Fruit fly (Drosophila melanogaster) whole organism, embryonic: ENCODE results near the gene CG13123.

ENCODE experiments used
- CG10147 ChIP-seq: fragments of 200-800 bp; sonication (Bioruptor generic); optimal IDR thresholded peaks from 2 replicates; lab custom pipeline; 2019; ENCODE audit warnings: missing biosample characterization, mild to moderate bottlenecking, missing genetic modification characterization, moderate library complexity
- CG11560 ChIP-seq: fragments of 200-800 bp; sonication (Bioruptor generic); IDR thresholded peaks from 3 replicates; pipeline ENCODE4 v1.3.6; 2022; ENCODE audit warnings: missing biosample characterization, missing genetic modification characterization
- CG12155 ChIP-seq: fragments of 200-800 bp; sonication (Bioruptor generic); optimal IDR thresholded peaks from 3 replicates; lab custom pipeline; 2016; ENCODE audit warnings: missing biosample characterization, missing genetic modification characterization
- CG12299 ChIP-seq: fragments of 200-800 bp; sonication (Bioruptor generic); optimal IDR thresholded peaks from 2 replicates; lab custom pipeline; 2018; ENCODE audit warnings: missing biosample characterization, mild to moderate bottlenecking, missing genetic modification characterization
- CG12391 ChIP-seq: fragments of 200-800 bp; sonication (Bioruptor generic); optimal IDR thresholded peaks from 3 replicates; lab custom pipeline; 2018; ENCODE audit warnings: missing biosample characterization, mild to moderate bottlenecking, missing genetic modification characterization, moderate library complexity
- CG13287 ChIP-seq: fragments of 200-800 bp; sonication (Bioruptor generic); IDR thresholded peaks from 2 replicates; pipeline ENCODE4 v1.3.6; 2022; ENCODE audit warnings: missing biosample characterization, missing genetic modification characterization; ENCODE audit not compliant: partially characterized antibody
- CG14441 ChIP-seq: fragments of 200-800 bp; sonication (Bioruptor generic); IDR thresholded peaks from 2 replicates; pipeline ENCODE4 v1.3.6; 2022; ENCODE audit warnings: missing biosample characterization, missing genetic modification characterization
- CG14710 ChIP-seq: fragments of 200-800 bp; sonication (Bioruptor generic); optimal IDR thresholded peaks from 3 replicates; lab custom pipeline; 2019; ENCODE audit warnings: missing biosample characterization, mild to moderate bottlenecking, missing genetic modification characterization, moderate library complexity
- CG1603 ChIP-seq: fragments of 200-800 bp; sonication (Bioruptor generic); optimal IDR thresholded peaks from 2 replicates; lab custom pipeline; 2019; ENCODE audit warnings: missing biosample characterization, mild to moderate bottlenecking, missing genetic modification characterization, moderate library complexity
- CG16815 ChIP-seq: fragments of 200-800 bp; sonication (Bioruptor generic); optimal IDR thresholded peaks from 3 replicates; lab custom pipeline; 2017; ENCODE audit warnings: missing biosample characterization, mild to moderate bottlenecking, missing genetic modification characterization
- CG17186 ChIP-seq: fragments of 200-800 bp; sonication (Bioruptor generic); optimal IDR thresholded peaks from 3 replicates; lab custom pipeline; 2017; ENCODE audit warnings: missing biosample characterization, missing genetic modification reagents, missing genetic modification characterization
- CG17829 ChIP-seq: fragments of 200-800 bp; optimal IDR thresholded peaks from 2 replicates; lab custom pipeline; 2019; ENCODE audit warnings: missing biosample characterization, mild to moderate bottlenecking, missing genetic modification characterization, moderate library complexity
- CG1792 ChIP-seq: fragments of 200-800 bp; sonication (Bioruptor generic); optimal IDR thresholded peaks from 2 replicates; lab custom pipeline; 2016; ENCODE audit warnings: missing biosample characterization, missing genetic modification characterization
- CG2202 ChIP-seq: fragments of 200-800 bp; sonication (Bioruptor generic); optimal IDR thresholded peaks from 2 replicates; lab custom pipeline; 2018; ENCODE audit warnings: missing biosample characterization, mild to moderate bottlenecking, missing genetic modification characterization
- CG3726 ChIP-seq: fragments of 200-800 bp; sonication (Bioruptor generic); IDR thresholded peaks from 3 replicates; pipeline ENCODE4, ENCODE4 v1.3.6; 2022; ENCODE audit warnings: missing biosample characterization, missing genetic modification characterization
- CG3995 ChIP-seq: fragments of 200-800 bp; sonication (Bioruptor generic); optimal IDR thresholded peaks from 3 replicates; lab custom pipeline; 2016; ENCODE audit warnings: missing biosample characterization, missing genetic modification characterization
- CG43689 ChIP-seq: fragments of 200-800 bp; sonication (Bioruptor generic); IDR thresholded peaks from 2 replicates; pipeline ENCODE4 v1.3.6; 2022; ENCODE audit warnings: missing biosample characterization, missing genetic modification characterization
- CG5180 ChIP-seq: fragments of 200-800 bp; sonication (Bioruptor generic); optimal IDR thresholded peaks from 3 replicates; lab custom pipeline; 2017; ENCODE audit warnings: missing biosample characterization, missing genetic modification characterization, mild to moderate bottlenecking, moderate library complexity, missing genetic modification reagents
- CG6854 ChIP-seq: fragments of 200-800 bp; sonication (Bioruptor generic); optimal IDR thresholded peaks from 3 replicates; lab custom pipeline; 2017; ENCODE audit warnings: missing biosample characterization, mild to moderate bottlenecking, missing genetic modification characterization
- CG7357 ChIP-seq: fragments of 200-800 bp; sonication (Bioruptor generic); IDR thresholded peaks from 3 replicates; pipeline ENCODE4 v1.3.6; 2022; ENCODE audit warnings: missing biosample characterization, missing genetic modification characterization
- CG8924 ChIP-seq: fragments of 200-800 bp; optimal IDR thresholded peaks from 3 replicates; lab custom pipeline; 2019; ENCODE audit warnings: missing biosample characterization, mild to moderate bottlenecking, missing genetic modification characterization, moderate library complexity
- CG9876 ChIP-seq: fragments of 200-800 bp; sonication (Bioruptor generic); optimal IDR thresholded peaks from 2 replicates; lab custom pipeline; 2016; ENCODE audit warnings: missing biosample characterization, missing genetic modification characterization
- CoRest ChIP-seq: fragments of 200-800 bp; sonication (Bioruptor generic); optimal IDR thresholded peaks from 3 replicates; lab custom pipeline; 2018; ENCODE audit warnings: missing biosample characterization, mild to moderate bottlenecking, missing genetic modification characterization, moderate library complexity
- Hand ChIP-seq: fragments of 200-800 bp; sonication (Bioruptor generic); optimal IDR thresholded peaks from 2 replicates; lab custom pipeline; 2017; ENCODE audit warnings: mild to moderate bottlenecking, missing biosample characterization, missing genetic modification reagents, missing genetic modification characterization
- Hey ChIP-seq: fragments of 200-800 bp; sonication (Bioruptor generic); optimal IDR thresholded peaks from 3 replicates; lab custom pipeline; 2018; ENCODE audit warnings: missing biosample characterization, mild to moderate bottlenecking, missing genetic modification characterization
- Hr39 ChIP-seq: fragments of >200 bp; optimal IDR thresholded peaks from 2 replicates; lab custom pipeline; 2017
- Lim3 ChIP-seq: fragments of 200-800 bp; sonication (Bioruptor generic); IDR thresholded peaks from 2 replicates; pipeline ENCODE4 v1.3.6; 2022; ENCODE audit warnings: missing biosample characterization, missing genetic modification characterization
- Max ChIP-seq: fragments of 200-800 bp; sonication (Bioruptor generic); optimal IDR thresholded peaks from 2 replicates; lab custom pipeline; 2016; ENCODE audit warnings: missing biosample characterization, mild to moderate bottlenecking, missing genetic modification characterization
- NC2α ChIP-seq: fragments of 200-800 bp; sonication (Bioruptor generic); optimal IDR thresholded peaks from 2 replicates; lab custom pipeline; 2016; ENCODE audit warnings: missing biosample characterization, missing genetic modification characterization
- NC2β ChIP-seq: fragments of 200-800 bp; sonication (Bioruptor generic); optimal IDR thresholded peaks from 2 replicates; lab custom pipeline; 2016; ENCODE audit warnings: missing biosample characterization, missing genetic modification characterization
- Nf-YC ChIP-seq: fragments of 200-800 bp; optimal IDR thresholded peaks from 3 replicates; lab custom pipeline; 2019; ENCODE audit warnings: missing biosample characterization, mild to moderate bottlenecking, missing genetic modification characterization, moderate library complexity
- Stat92E ChIP-seq, 3 experiments: fragments of >200 bp in 2 of 3; fragments of 200-800 bp in 1 of 3; sonication (Bioruptor generic) in 1 of 3; optimal IDR thresholded peaks; 2 replicates each; lab custom pipeline; 2017 to 2019; ENCODE audit warnings: missing biosample characterization in 3 of 3, missing genetic modification characterization in 3 of 3, mild to moderate bottlenecking in 1 of 3, moderate library complexity in 1 of 3
- Usf ChIP-seq: fragments of 200-800 bp; sonication (Bioruptor generic); optimal IDR thresholded peaks from 2 replicates; lab custom pipeline; 2017; ENCODE audit warnings: missing genotype, missing biosample characterization, missing genetic modification characterization
- ato ChIP-seq: fragments of 200-800 bp; sonication (Bioruptor generic); IDR thresholded peaks from 2 replicates; pipeline ENCODE4 v1.3.6; 2022; ENCODE audit warnings: missing biosample characterization, missing genetic modification characterization; ENCODE audit not compliant: partially characterized antibody
- chm ChIP-seq: fragments of 200-800 bp; sonication (Bioruptor generic); IDR thresholded peaks from 2 replicates; pipeline ENCODE4 v1.3.6; 2022; ENCODE audit warnings: missing biosample characterization, missing genetic modification characterization
- disco-r ChIP-seq: fragments of 200-800 bp; sonication (Bioruptor generic); optimal IDR thresholded peaks from 2 replicates; lab custom pipeline; 2016; ENCODE audit warnings: missing biosample characterization, missing genetic modification characterization
- exex ChIP-seq: fragments of 200-800 bp; sonication (Bioruptor generic); optimal IDR thresholded peaks from 4 replicates; lab custom pipeline; 2018; ENCODE audit warnings: missing biosample characterization, mild to moderate bottlenecking, missing genetic modification characterization, moderate library complexity
- insv ChIP-seq, 2 experiments: fragments of 200-800 bp; sonication (Bioruptor generic); optimal IDR thresholded peaks; 3 replicates each; lab custom pipeline; 2016 to 2018; ENCODE audit warnings: missing biosample characterization in 2 of 2, missing genetic modification characterization in 2 of 2
- jing ChIP-seq: fragments of 200-800 bp; sonication (Bioruptor generic); optimal IDR thresholded peaks from 2 replicates; lab custom pipeline; 2018; ENCODE audit warnings: missing biosample characterization, mild to moderate bottlenecking, missing genetic modification characterization
- jumu ChIP-seq: fragments of 200-800 bp; sonication (Bioruptor generic); optimal IDR thresholded peaks from 3 replicates; lab custom pipeline; 2016; ENCODE audit warnings: missing biosample characterization, missing genetic modification characterization
- kay ChIP-seq: fragments of 200-800 bp; sonication (Bioruptor generic); optimal IDR thresholded peaks from 2 replicates; lab custom pipeline; 2016; ENCODE audit warnings: missing biosample characterization, missing genetic modification characterization
- lola ChIP-seq, 3 experiments: fragments of >200 bp in 2 of 3; fragments of 200-800 bp in 1 of 3; sonication (Bioruptor generic) in 1 of 3; optimal IDR thresholded peaks; 2 replicates each; lab custom pipeline; 2017 to 2019; ENCODE audit warnings: missing biosample characterization in 3 of 3, missing genetic modification characterization in 3 of 3, mild to moderate bottlenecking in 1 of 3, moderate library complexity in 1 of 3
- mam ChIP-seq: fragments of 200-800 bp; sonication (Bioruptor generic); optimal IDR thresholded peaks from 3 replicates; lab custom pipeline; 2016; ENCODE audit warnings: missing biosample characterization, missing genetic modification characterization
- org-1 ChIP-seq: fragments of 200-800 bp; sonication (Bioruptor generic); optimal IDR thresholded peaks from 2 replicates; lab custom pipeline; 2017; ENCODE audit warnings: missing biosample characterization, missing genetic modification characterization
- pum ChIP-seq: fragments of 200-800 bp; sonication (Bioruptor generic); optimal IDR thresholded peaks from 2 replicates; lab custom pipeline; 2016; ENCODE audit warnings: missing biosample characterization, missing genetic modification characterization
- repo ChIP-seq: fragments of 200-800 bp; sonication (Bioruptor generic); optimal IDR thresholded peaks from 2 replicates; lab custom pipeline; 2016; ENCODE audit warnings: missing biosample characterization, missing genetic modification characterization
- seq ChIP-seq: fragments of 200-800 bp; sonication (Bioruptor generic); IDR thresholded peaks from 2 replicates; pipeline ENCODE4 v1.3.6; 2022; ENCODE audit warnings: missing biosample characterization, missing genetic modification characterization
- slou ChIP-seq: fragments of 200-800 bp; sonication (Bioruptor generic); optimal IDR thresholded peaks from 3 replicates; lab custom pipeline; 2016; ENCODE audit warnings: missing biosample characterization, missing genetic modification characterization
- stc ChIP-seq: fragments of 200-800 bp; sonication (Bioruptor generic); IDR thresholded peaks from 2 replicates; pipeline ENCODE4 v1.3.6; 2022; ENCODE audit warnings: missing biosample characterization, missing genetic modification characterization
- wek ChIP-seq: fragments of 200-800 bp; sonication (Bioruptor generic); optimal IDR thresholded peaks from 3 replicates; lab custom pipeline; 2018; ENCODE audit warnings: missing biosample characterization, mild to moderate bottlenecking, missing genetic modification characterization, moderate library complexity
- yki ChIP-seq: fragments of >200 bp; optimal IDR thresholded peaks from 3 replicates; lab custom pipeline; 2018
- zfh2 ChIP-seq: fragments of 200-800 bp; sonication (Bioruptor generic); optimal IDR thresholded peaks from 2 replicates; lab custom pipeline; 2016; ENCODE audit warnings: missing biosample characterization, missing genetic modification characterization

Gene CG13123

dm6 chr2L:9782176-9782581 is 10.7 kb downstream of the CG13123 start, which contains the start of gene IP3K1 (continued):
- peak; percentile 38 for TF ChIP-seq CG17829
- TF ChIP-seq Hr39 (lab: Kevin White, UChicago) = no peak
- TF ChIP-seq wek (GFP tag; lab: Kevin White, UChicago) = peak; percentile 24
- TF ChIP-seq jumu (GFP tag; lab: Kevin White, UChicago) = no peak
- TF ChIP-seq zfh2 (GFP tag; lab: Kevin White, UChicago) = no peak
- no peak for TF ChIP-seq CG43689 (GFP tag; lab: Robert Waterston, UW)
- peak; percentile 66 for TF ChIP-seq CG13287 (GFP tag; lab: Robert Waterston, UW)
- no peak for TF ChIP-seq CG16815 (GFP tag; lab: Kevin White, UChicago)
- TF ChIP-seq exex = peak; percentile 47
- TF ChIP-seq CG9876 (GFP tag; lab: Kevin White, UChicago) = no peak
- no peak for TF ChIP-seq repo
- TF ChIP-seq CG3995 = no peak
- peak; percentile 80 for TF ChIP-seq ato
- no peak for TF ChIP-seq Lim3 (GFP tag; lab: Robert Waterston, UW)
- TF ChIP-seq lola (GFP tag; optimal IDR thresholded peaks at IDR 0.05; lab: Kevin White, UChicago) = no peak
- TF ChIP-seq mam (GFP tag; lab: Kevin White, UChicago) = peak; percentile 10
- TF ChIP-seq CG12391 = no peak
- TF ChIP-seq CG3726 = no peak
- peak; percentile 0 for TF ChIP-seq CG6854 (GFP tag; lab: Kevin White, UChicago)
- no peak for TF ChIP-seq Usf (GFP tag; lab: Kevin White, UChicago)
- TF ChIP-seq Hey = no peak
- peak; percentile 28 for TF ChIP-seq NC2α
- no peak for TF ChIP-seq Max (GFP tag; lab: Kevin White, UChicago)
- peak; percentile 61 for TF ChIP-seq Hand
- no peak for TF ChIP-seq CG17186
- TF ChIP-seq CG10147 = peak; percentile 20
- no peak for TF ChIP-seq slou
- TF ChIP-seq kay (GFP tag; lab: Kevin White, UChicago) = no peak
- TF ChIP-seq CG7357 = no peak
- no peak for TF ChIP-seq jing (GFP tag; lab: Kevin White, UChicago)
- no peak for TF ChIP-seq CG11560 (tag; lab: Robert Waterston, UW)
- TF ChIP-seq CG2202 (tag; lab: Kevin White, UChicago) = no peak
- no peak for TF ChIP-seq CG14710 (tag; lab: Kevin White, UChicago)
- no peak for TF ChIP-seq pum (GFP tag; lab: Kevin White, UChicago)
- no peak for TF ChIP-seq CG1603
- TF ChIP-seq yki (lab: Kevin White, UChicago) = peak; percentile 86
- TF ChIP-seq CG14441 (GFP tag; lab: Robert Waterston, UW) = peak; percentile 49; the same call in 1 of the 2 replicates
- TF ChIP-seq insv (GFP tag; optimal IDR thresholded peaks at IDR 0.05; lab: Kevin White, UChicago) = no peak
- TF ChIP-seq NC2β (GFP tag; lab: Kevin White, UChicago) = peak; percentile 16
- no peak for TF ChIP-seq CG12155 (GFP tag; lab: Kevin White, UChicago)
- no peak for TF ChIP-seq CoRest (tag; lab: Kevin White, UChicago)
- TF ChIP-seq CG5180 = no peak
- TF ChIP-seq Nf-YC (tag; lab: Kevin White, UChicago) = peak; percentile 56
- peak; percentile 25 for TF ChIP-seq CG12299 (tag; lab: Kevin White, UChicago)
- TF ChIP-seq disco-r = no peak
- no peak for TF ChIP-seq org-1 (GFP tag; lab: Kevin White, UChicago)
- peak; percentile 43; the same call in 1 of the 2 replicates for TF ChIP-seq seq (GFP tag; lab: Robert Waterston, UW)
- TF ChIP-seq CG1792 (GFP tag; lab: Kevin White, UChicago) = no peak
- TF ChIP-seq CG8924 (tag; lab: Kevin White, UChicago) = no peak
- TF ChIP-seq stc = peak; percentile 72; the same call in 1 of the 2 replicates
- TF ChIP-seq Stat92E (GFP tag; optimal IDR thresholded peaks at IDR 0.05; lab: Kevin White, UChicago) = peak in 1 of 3 experiments; percentile 65
- TF ChIP-seq chm (GFP tag; lab: Robert Waterston, UW) = peak; percentile 71; the same call in 1 of the 2 replicates
